Worm (Caenorhabditis elegans): ENCODE measurements around the gene C32D5.10.

Gene C32D5.10

DNA sequence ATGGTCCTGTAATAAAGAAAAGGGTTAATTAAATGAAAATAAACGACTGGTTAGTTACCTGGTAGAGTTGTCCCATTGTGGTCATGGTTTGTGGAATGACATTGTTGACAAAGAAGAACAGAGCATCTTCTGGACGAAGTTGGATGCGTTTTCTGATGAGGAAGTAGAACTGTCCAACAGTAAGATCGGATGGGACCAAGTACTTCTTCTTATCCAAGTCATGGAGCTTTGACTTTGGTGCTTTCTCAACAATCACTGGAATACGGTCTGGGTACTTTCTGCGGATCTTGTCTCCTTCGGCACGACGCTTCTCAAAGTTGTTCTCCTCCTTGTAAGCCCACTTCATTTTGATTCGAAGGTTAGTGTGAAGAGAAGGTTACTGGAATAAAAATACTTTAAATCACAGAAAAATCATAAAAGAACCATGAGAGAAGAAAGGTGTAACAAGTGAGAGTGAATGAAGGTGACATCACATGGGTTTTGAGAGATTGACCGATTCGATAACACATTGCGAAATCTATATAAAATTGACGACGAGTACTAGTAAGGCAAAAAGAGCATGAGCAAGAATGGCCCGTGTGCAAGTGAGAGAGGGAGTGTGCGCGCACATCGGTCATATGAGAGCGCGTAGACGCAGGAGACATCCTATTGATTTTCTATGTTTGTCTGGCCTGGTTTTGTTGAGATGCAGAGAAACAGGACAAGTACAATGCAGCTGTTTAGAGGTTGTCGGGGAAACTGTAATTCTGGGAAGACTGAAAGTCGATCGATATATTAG, 4.3 kb downstream of the C32D5.10 start, which contains the start of gene lgg-1 (continued):
- TF ChIP-seq nhr-77 (tag; optimal IDR thresholded peaks at IDR 0.05) (peak; percentile 33), F44E2.7 (GFP tag; IDR thresholded peaks at IDR 0.05) (no peak), unc-39 (tag; optimal IDR thresholded peaks at IDR 0.05) (no peak), lin-29 (GFP tag; IDR thresholded peaks at IDR 0.05) (0 out of 2 replicates have a peak, but pooled peaks have one; percentile 26), mdl-1 (tag; optimal IDR thresholded peaks at IDR 0.05) (peak; percentile 50 to 61), mes-2 (tag; optimal IDR thresholded peaks at IDR 0.05; ENCODE audit: poor library complexity, severe bottlenecking) (peak; percentile 41), T26A8.4 (GFP tag; IDR thresholded peaks at IDR 0.05) (peak; percentile 53; the same call in 1 of the 2 replicates), sdz-12 (GFP tag; optimal IDR thresholded peaks at IDR 0.05) (peak; percentile 77), ceh-44 (GFP tag; IDR thresholded peaks at IDR 0.05) (0 out of 2 replicates have a peak, but pooled peaks have one; percentile 21), nhr-11 (tag; optimal IDR thresholded peaks at IDR 0.05) (peak; percentile 55), set-16 (GFP tag; IDR thresholded peaks at IDR 0.05) (no peak), spr-1 (tag; optimal IDR thresholded peaks at IDR 0.05) (peak; percentile 39), ama-1 (optimal IDR thresholded peaks at IDR 0.05) (peak; percentile 95), unc-62 (GFP tag; optimal IDR thresholded peaks at IDR 0.05 in 1 of 2) (peak in 1 of 2 experiments; percentile 51), unc-62 (tag; optimal IDR thresholded peaks at IDR 0.05) (no peak), lim-7 (GFP tag; IDR thresholded peaks at IDR 0.05) (0 out of 2 replicates have a peak, but pooled peaks have one; percentile 39), egl-27 (tag; optimal IDR thresholded peaks at IDR 0.05) (no peak), zip-11 (GFP tag; IDR thresholded peaks at IDR 0.05) (no peak), gei-8 (GFP tag; optimal IDR thresholded peaks at IDR 0.05) (peak; percentile 34), nhr-237 (tag; optimal IDR thresholded peaks at IDR 0.05) (no peak), mxl-3 (GFP tag; optimal IDR thresholded peaks at IDR 0.05) (peak; percentile 1), dmd-8 (GFP tag; IDR thresholded peaks at IDR 0.05) (0 out of 2 replicates have a peak, but pooled peaks have one; percentile 12), rbr-2 (tag; optimal IDR thresholded peaks at IDR 0.05) (peak; percentile 34), attf-4 (tag; optimal IDR thresholded peaks at IDR 0.05) (no peak), nhr-25 (tag; optimal IDR thresholded peaks at IDR 0.05; ENCODE audit: borderline replicate concordance, insufficient read depth) (no peak), ceh-20 (GFP tag; IDR thresholded peaks at IDR 0.05) (peak; percentile 60; the same call in 1 of the 2 replicates), arid-1 (GFP tag; conservative IDR thresholded peaks at IDR 0.05) (peak; percentile 7; the same call in 1 of the 2 replicates), daf-19 (GFP tag; conservative IDR thresholded peaks at IDR 0.05) (peak; percentile 65; the same call in 1 of the 2 replicates)

DNA sequence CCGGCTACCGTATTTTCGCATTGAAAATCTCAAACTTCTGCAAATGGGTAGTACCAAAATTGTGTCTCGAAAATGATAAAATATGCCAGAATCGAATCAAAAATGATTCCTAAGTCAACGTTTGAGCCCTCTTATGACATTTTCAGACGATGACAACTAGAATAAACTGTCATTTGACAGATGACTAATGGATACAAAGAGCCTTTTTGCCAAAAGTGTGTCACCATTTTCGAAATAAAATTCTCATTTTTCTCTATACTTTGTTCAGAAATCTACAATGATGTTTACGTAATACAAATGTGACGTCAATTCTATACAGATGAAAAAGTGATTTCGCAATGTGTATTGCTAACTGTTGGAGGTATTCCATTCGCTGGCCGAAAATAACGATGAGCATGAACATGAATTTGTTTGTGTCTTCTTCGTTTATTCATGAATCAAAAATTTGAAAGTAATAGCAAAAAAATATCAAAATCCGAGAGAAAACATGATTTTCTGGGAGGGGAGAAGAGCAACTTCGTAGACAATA, 5.2 kb downstream of the C32D5.10 start:
- peak; percentile 70 for TF ChIP-seq spr-1 (tag; optimal IDR thresholded peaks at IDR 0.05)
- TF ChIP-seq mdl-1 (tag; optimal IDR thresholded peaks at IDR 0.05): no peak
- peak; percentile 17 for TF ChIP-seq nhr-25 (tag; optimal IDR thresholded peaks at IDR 0.05; ENCODE audit: borderline replicate concordance, insufficient read depth)
- TF ChIP-seq F26F4.8 (GFP tag; conservative IDR thresholded peaks at IDR 0.05): no peak
- TF ChIP-seq rbr-2 (tag; optimal IDR thresholded peaks at IDR 0.05): peak; percentile 4
- TF ChIP-seq unc-130 (GFP tag; optimal IDR thresholded peaks at IDR 0.05): no peak
- TF ChIP-seq unc-62 (GFP tag; optimal IDR thresholded peaks at IDR 0.05 in 1 of 2): peak in 1 of 2 experiments; percentile 80
- peak; percentile 34 for TF ChIP-seq unc-62 (tag; optimal IDR thresholded peaks at IDR 0.05)
- peak; percentile 94 for TF ChIP-seq T26A8.4 (GFP tag; IDR thresholded peaks at IDR 0.05)
- TF ChIP-seq daf-16 (GFP tag; optimal IDR thresholded peaks at IDR 0.05): peak; percentile 16 to 76
- TF ChIP-seq daf-16 (tag; optimal IDR thresholded peaks at IDR 0.05): peak; percentile 89
- peak; percentile 51 for TF ChIP-seq vab-7 (GFP tag; IDR thresholded peaks at IDR 0.05)
- peak; percentile 30 for TF ChIP-seq F10B5.3 (tag; optimal IDR thresholded peaks at IDR 0.05)
- TF ChIP-seq lin-1 (GFP tag; IDR thresholded peaks at IDR 0.05): peak; percentile 77; the same call in 1 of the 2 replicates
- TF ChIP-seq zip-2 (tag; optimal IDR thresholded peaks at IDR 0.05): peak; percentile 46
- TF ChIP-seq sdz-12 (GFP tag; optimal IDR thresholded peaks at IDR 0.05): peak; percentile 71
- TF ChIP-seq ceh-32 (tag; optimal IDR thresholded peaks at IDR 0.05; ENCODE audit: poor library complexity): no peak
- peak; percentile 80 for TF ChIP-seq T20F7.1 (GFP tag; optimal IDR thresholded peaks at IDR 0.05)
- peak; percentile 58 for TF ChIP-seq gei-8 (GFP tag; optimal IDR thresholded peaks at IDR 0.05)
- TF ChIP-seq php-3 (GFP tag; IDR thresholded peaks at IDR 0.05): peak; percentile 74
- peak; percentile 74 for TF ChIP-seq nhr-11 (tag; optimal IDR thresholded peaks at IDR 0.05)
- TF ChIP-seq ztf-7 (tag; optimal IDR thresholded peaks at IDR 0.05): peak; percentile 64
- TF ChIP-seq ctbp-1 (GFP tag; IDR thresholded peaks at IDR 0.05): peak; percentile 74
- no peak for TF ChIP-seq ceh-28 (tag; optimal IDR thresholded peaks at IDR 0.05)
- 0 out of 2 replicates have a peak, but pooled peaks have one; percentile 21 for TF ChIP-seq ZK337.2 (GFP tag; IDR thresholded peaks at IDR 0.05)
- peak; percentile 14 for TF ChIP-seq nhr-48 (tag; optimal IDR thresholded peaks at IDR 0.05)
- peak; percentile 80 for TF ChIP-seq nhr-77 (tag; optimal IDR thresholded peaks at IDR 0.05)
- no peak for TF ChIP-seq nhr-42 (GFP tag; IDR thresholded peaks at IDR 0.05)
- TF ChIP-seq saeg-2 (GFP tag; IDR thresholded peaks at IDR 0.05): peak; percentile 55; the same call in 1 of the 2 replicates
